Worm (Caenorhabditis elegans) whole organism, L2 larva: Measurements from ENCODE around the gene srd-36.

Experiments
- C34F6.9 ChIP-seq: fragments of 150-350 bp; optimal IDR thresholded peaks from 2 replicates; lab custom pipeline; 2014; ENCODE audit warnings: missing biosample characterization, missing genetic modification characterization
- F13H6.1 ChIP-seq: sonication (generic microtip); optimal IDR thresholded peaks from 2 replicates; lab custom pipeline; 2016; ENCODE audit warnings: missing genetic modification characterization, missing compliant biosample characterization
- ZK546.5 ChIP-seq: sonication (generic microtip); optimal IDR thresholded peaks from 2 replicates; lab custom pipeline; 2017; ENCODE audit warnings: missing biosample characterization, missing genetic modification characterization
- aly-2 ChIP-seq: fragments of 150-350 bp; optimal IDR thresholded peaks from 2 replicates; lab custom pipeline; 2014; ENCODE audit warnings: missing biosample characterization, missing genetic modification characterization
- ama-1 ChIP-seq: fragments of 150-350 bp; optimal IDR thresholded peaks from 2 replicates; lab custom pipeline; 2018; ENCODE audit warnings: inconsistent platforms
- blmp-1 ChIP-seq: sonication (generic microtip); optimal IDR thresholded peaks from 2 replicates; lab custom pipeline; 2017; ENCODE audit warnings: missing genetic modification characterization, mild to moderate bottlenecking, missing compliant biosample characterization, antibody characterized with exemption, moderate library complexity; ENCODE audit not compliant: insufficient read depth
- ceh-16 ChIP-seq: fragments of 150-350 bp; optimal IDR thresholded peaks from 2 replicates; lab custom pipeline; 2014; ENCODE audit warnings: missing biosample characterization, missing genetic modification characterization
- ceh-82 ChIP-seq: fragments of 150-350 bp; optimal IDR thresholded peaks from 2 replicates; lab custom pipeline; 2014; ENCODE audit warnings: missing biosample characterization, missing genetic modification characterization
- dmd-4 ChIP-seq: sonication (generic microtip); optimal IDR thresholded peaks from 2 replicates; lab custom pipeline; 2017; ENCODE audit warnings: missing biosample characterization, missing genetic modification characterization
- elt-1 ChIP-seq: fragments of 150-350 bp; optimal IDR thresholded peaks from 2 replicates; lab custom pipeline; 2014; ENCODE audit warnings: missing biosample characterization, missing genetic modification characterization
- fos-1 ChIP-seq: fragments of 150-350 bp; optimal IDR thresholded peaks from 2 replicates; lab custom pipeline; 2014; ENCODE audit warnings: missing biosample characterization, missing genetic modification characterization
- gmeb-1 ChIP-seq: fragments of 150-350 bp; optimal IDR thresholded peaks from 2 replicates; lab custom pipeline; 2014; ENCODE audit warnings: missing biosample characterization, missing genetic modification characterization
- lin-11 ChIP-seq: fragments of 150-350 bp; sonication (generic microtip); optimal IDR thresholded peaks from 2 replicates; lab custom pipeline; 2014; ENCODE audit warnings: missing biosample characterization, missing genetic modification characterization, inconsistent platforms, mixed read lengths
- lin-13 ChIP-seq: fragments of 150-350 bp; optimal IDR thresholded peaks from 2 replicates; lab custom pipeline; 2014; ENCODE audit warnings: missing biosample characterization, missing genetic modification reagents, missing genetic modification characterization
- lin-39 ChIP-seq: fragments of 150-350 bp; optimal IDR thresholded peaks from 2 replicates; lab custom pipeline; 2014; ENCODE audit warnings: missing biosample characterization, missing genetic modification reagents, missing genetic modification characterization
- lsy-2 ChIP-seq, 2 experiments: fragments of 150-350 bp in 1 of 2; sonication (generic microtip) in 1 of 2; optimal IDR thresholded peaks; 2 replicates each; lab custom pipeline; 2014 to 2017; ENCODE audit warnings: missing biosample characterization in 2 of 2, missing genetic modification characterization in 2 of 2
- mab-5 ChIP-seq: fragments of 150-350 bp; optimal IDR thresholded peaks from 2 replicates; lab custom pipeline; 2014; ENCODE audit warnings: missing biosample characterization, missing genetic modification characterization
- mbf-1 ChIP-seq: sonication (generic microtip); optimal IDR thresholded peaks from 2 replicates; lab custom pipeline; 2017; ENCODE audit warnings: missing biosample characterization, missing genetic modification characterization
- mdl-1 ChIP-seq, 2 experiments: fragments of 150-350 bp in 1 of 2; sonication (generic microtip) in 1 of 2; optimal IDR thresholded peaks; 2 replicates each; lab custom pipeline; 2017; ENCODE audit warnings: missing biosample characterization in 2 of 2, missing genetic modification characterization in 2 of 2
- nhr-10 ChIP-seq: sonication (generic microtip); optimal IDR thresholded peaks from 2 replicates; lab custom pipeline; 2017; ENCODE audit warnings: missing biosample characterization, missing genetic modification characterization
- nhr-11 ChIP-seq: fragments of 150-350 bp; optimal IDR thresholded peaks from 2 replicates; lab custom pipeline; 2014; ENCODE audit warnings: missing biosample characterization, missing genetic modification characterization
- nhr-129 ChIP-seq: fragments of 150-350 bp; optimal IDR thresholded peaks from 2 replicates; lab custom pipeline; 2014; ENCODE audit warnings: missing biosample characterization, missing genetic modification characterization
- nhr-21 ChIP-seq: fragments of 150-350 bp; optimal IDR thresholded peaks from 2 replicates; lab custom pipeline; 2014; ENCODE audit warnings: missing biosample characterization, missing genetic modification characterization
- nhr-23 ChIP-seq: fragments of 150-350 bp; optimal IDR thresholded peaks from 2 replicates; lab custom pipeline; 2014; ENCODE audit warnings: missing biosample characterization, missing genetic modification reagents, missing genetic modification characterization
- nhr-237 ChIP-seq: fragments of 150-350 bp; optimal IDR thresholded peaks from 2 replicates; lab custom pipeline; 2014; ENCODE audit warnings: missing biosample characterization, missing genetic modification characterization
- nhr-25 ChIP-seq: fragments of 150-350 bp; sonication (generic microtip); optimal IDR thresholded peaks from 3 replicates; lab custom pipeline; 2014; ENCODE audit warnings: missing biosample characterization, missing genetic modification characterization
- nhr-6 ChIP-seq: fragments of 150-350 bp; optimal IDR thresholded peaks from 2 replicates; lab custom pipeline; 2014; ENCODE audit warnings: missing biosample characterization, missing genetic modification characterization
- nhr-77 ChIP-seq: fragments of 150-350 bp; optimal IDR thresholded peaks from 2 replicates; lab custom pipeline; 2014; ENCODE audit warnings: missing biosample characterization, missing genetic modification characterization
- peb-1 ChIP-seq: fragments of 150-350 bp; optimal IDR thresholded peaks from 2 replicates; lab custom pipeline; 2014; ENCODE audit warnings: missing biosample characterization, missing genetic modification characterization
- sem-4 ChIP-seq: fragments of 150-350 bp; optimal IDR thresholded peaks from 2 replicates; lab custom pipeline; 2014; ENCODE audit warnings: missing biosample characterization, missing genetic modification reagents, missing genetic modification characterization
- skn-1 ChIP-seq: sonication (generic microtip); optimal IDR thresholded peaks from 2 replicates; lab custom pipeline; 2017; ENCODE audit warnings: missing biosample characterization, missing genetic modification characterization
- sma-3 ChIP-seq: sonication (generic microtip); optimal IDR thresholded peaks from 2 replicates; lab custom pipeline; 2016; ENCODE audit warnings: missing genetic modification reagents, missing genetic modification characterization, missing compliant biosample characterization
- sma-9 ChIP-seq, 2 experiments: fragments of 150-350 bp in 1 of 2; sonication (generic microtip) in 1 of 2; optimal IDR thresholded peaks; 2 replicates each; lab custom pipeline; 2014 to 2016; ENCODE audit warnings: missing genetic modification characterization in 2 of 2, mild to moderate bottlenecking in 1 of 2, missing biosample characterization in 1 of 2, missing compliant biosample characterization in 1 of 2, missing genetic modification reagents in 1 of 2, moderate library complexity in 1 of 2
- snpc-4 ChIP-seq: fragments of 150-350 bp; optimal IDR thresholded peaks from 2 replicates; lab custom pipeline; 2014; ENCODE audit warnings: missing biosample characterization, missing genetic modification characterization
- unc-39 ChIP-seq: fragments of 150-350 bp; optimal IDR thresholded peaks from 2 replicates; lab custom pipeline; 2014; ENCODE audit warnings: missing biosample characterization, missing genetic modification characterization
- unc-55 ChIP-seq: fragments of 150-350 bp; sonication (generic microtip); optimal IDR thresholded peaks from 3 replicates; lab custom pipeline; 2014; ENCODE audit warnings: missing biosample characterization, missing genetic modification reagents, missing genetic modification characterization
- unc-62 ChIP-seq: fragments of 150-350 bp; optimal IDR thresholded peaks from 2 replicates; lab custom pipeline; 2014; ENCODE audit warnings: missing biosample characterization, missing genetic modification reagents, missing genetic modification characterization
- zag-1 ChIP-seq: fragments of 150-350 bp; optimal IDR thresholded peaks from 2 replicates; lab custom pipeline; 2014; ENCODE audit warnings: missing biosample characterization, missing genetic modification characterization
- ztf-1 ChIP-seq: fragments of 200-800 bp; sonication (Bioruptor generic); conservative IDR thresholded peaks from 2 replicates; pipeline ENCODE4 v1.3.6; 2022; ENCODE audit warnings: missing genetic modification characterization, missing compliant biosample characterization
- ztf-11 ChIP-seq: sonication (generic microtip); optimal IDR thresholded peaks from 2 replicates; lab custom pipeline; 2017; ENCODE audit warnings: missing biosample characterization, missing genetic modification characterization
- ztf-4 ChIP-seq: fragments of 150-350 bp; optimal IDR thresholded peaks from 2 replicates; lab custom pipeline; 2014; ENCODE audit warnings: missing biosample characterization, missing genetic modification characterization

srd-36 gene

DNA sequence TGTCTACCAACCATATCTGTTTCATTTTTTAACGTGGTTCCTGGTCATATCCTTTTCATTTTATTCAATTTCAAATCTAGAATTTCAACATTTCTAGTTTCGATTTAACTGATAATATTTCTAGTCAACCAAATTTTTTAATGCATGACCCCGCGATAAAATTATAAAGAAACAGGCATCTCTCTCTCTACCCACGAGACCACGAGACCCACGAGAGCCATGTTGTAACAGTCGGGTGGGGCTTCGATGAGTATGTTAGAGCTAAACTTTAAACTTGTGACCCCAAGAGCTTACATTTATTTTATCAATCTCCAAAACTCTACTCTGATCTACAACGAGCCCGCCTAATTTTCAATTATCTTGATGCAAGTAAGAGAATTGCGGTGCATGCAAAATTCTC is 23.7 kb upstream of the srd-36 start:
- TF ChIP-seq unc-62 (GFP tag; lab: Kevin White, UChicago) (no peak), sma-9 (GFP tag; optimal IDR thresholded peaks at IDR 0.05; lab: Kevin White, UChicago) (peak; percentile 1), sma-9 (tag; optimal IDR thresholded peaks at IDR 0.05; lab: Kevin White, UChicago) (no peak), nhr-129 (peak; percentile 27)

DNA sequence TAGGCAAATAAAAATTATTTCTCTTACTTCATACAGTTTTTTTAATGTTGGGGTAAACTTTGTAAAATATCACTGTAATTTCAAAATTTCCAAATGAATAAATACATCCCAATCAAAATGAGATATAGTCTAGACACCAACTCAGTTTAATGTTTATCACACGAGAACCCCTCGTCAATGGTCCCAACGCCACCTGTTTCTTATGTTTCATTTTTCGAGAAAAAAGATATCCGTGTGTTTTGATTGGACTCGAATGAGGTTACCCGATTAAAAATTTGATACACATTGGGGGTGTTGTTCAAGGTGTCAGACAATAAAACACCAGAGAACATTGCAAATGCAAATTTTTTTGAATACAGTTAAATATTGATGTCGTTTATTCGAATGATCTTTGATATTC is 23.0 kb upstream of the srd-36 start:
- TF ChIP-seq mbf-1 (no peak), ztf-4 (tag; lab: Kevin White, UChicago) (no peak), unc-62 (GFP tag; lab: Kevin White, UChicago) (no peak), lsy-2 (tag; optimal IDR thresholded peaks at IDR 0.05; lab: Kevin White, UChicago) (peak in 1 of 2 experiments; percentile 23), nhr-129 (peak; percentile 2)

- TF ChIP-seq nhr-129 (no peak), sma-3 (peak; percentile 76), mab-5 (tag; lab: Kevin White, UChicago) (peak; percentile 23), lin-39 (tag; lab: Kevin White, UChicago) (no peak), lsy-2 (tag; optimal IDR thresholded peaks at IDR 0.05; lab: Kevin White, UChicago) (no peak), skn-1 (tag; lab: Kevin White, UChicago) (no peak), aly-2 (no peak), ztf-11 (tag; lab: Kevin White, UChicago) (no peak), F13H6.1 (tag; lab: Kevin White, UChicago) (no peak), ztf-4 (tag; lab: Kevin White, UChicago) (no peak), mdl-1 (tag; optimal IDR thresholded peaks at IDR 0.05; lab: Kevin White, UChicago) (no peak), lin-11 (tag; lab: Kevin White, UChicago) (no peak), lin-13 (GFP tag; lab: Kevin White, UChicago) (no peak), nhr-237 (tag; lab: Kevin White, UChicago) (no peak), sem-4 (tag; lab: Kevin White, UChicago) (no peak), dmd-4 (tag; lab: Kevin White, UChicago) (no peak), ceh-16 (tag; lab: Kevin White, UChicago) (no peak), ama-1 (no peak), nhr-21 (tag; lab: Kevin White, UChicago) (peak; percentile 33), gmeb-1 (tag; lab: Kevin White, UChicago) (no peak), nhr-6 (tag; lab: Kevin White, UChicago) (no peak), nhr-23 (tag; lab: Kevin White, UChicago) (no peak), zag-1 (no peak), sma-9 (GFP tag; optimal IDR thresholded peaks at IDR 0.05; lab: Kevin White, UChicago) (peak; percentile 59), sma-9 (tag; optimal IDR thresholded peaks at IDR 0.05; lab: Kevin White, UChicago) (no peak), ztf-1 (GFP tag; lab: Robert Waterston, UW) (no peak), C34F6.9 (tag; lab: Kevin White, UChicago) (no peak), unc-62 (GFP tag; lab: Kevin White, UChicago) (no peak), snpc-4 (no peak), blmp-1 (tag; lab: Kevin White, UChicago) (no peak), elt-1 (tag; lab: Kevin White, UChicago) (no peak), nhr-11 (tag; lab: Kevin White, UChicago) (no peak), fos-1 (peak; percentile 2), ceh-82 (tag; lab: Kevin White, UChicago) (no peak), nhr-77 (no peak), nhr-25 (tag; lab: Kevin White, UChicago) (peak; percentile 77), unc-39 (tag; lab: Kevin White, UChicago) (no peak), unc-55 (GFP tag; lab: Kevin White, UChicago) (no peak), peb-1 (tag; lab: Kevin White, UChicago) (no peak), mbf-1 (no peak), nhr-10 (tag; lab: Kevin White, UChicago) (no peak), ZK546.5 (tag; lab: Kevin White, UChicago) (no peak)
Observed at ce11 chrX:13315093-13315492, 20.5 kb upstream of the srd-36 start.
